Worm (Caenorhabditis elegans) whole organism, L3 larva: ENCODE data around the gene itsn-1.
"Not testable (repeated sequence)": the region's sequence is repeated elsewhere in the genome, so short reads cannot be mapped to it uniquely, and the experiment has no call there.

Experiments
- R02D3.7 ChIP-seq: fragments of 150-350 bp; optimal IDR thresholded peaks from 2 replicates; lab custom pipeline; 2014; ENCODE audit warnings: missing biosample characterization, missing genetic modification characterization
- ceh-16 ChIP-seq: sonication (generic microtip); optimal IDR thresholded peaks from 2 replicates; lab custom pipeline; 2017; ENCODE audit warnings: missing biosample characterization, missing genetic modification characterization
- ceh-82 ChIP-seq: fragments of 150-350 bp; optimal IDR thresholded peaks from 2 replicates; lab custom pipeline; 2014; ENCODE audit warnings: missing biosample characterization, missing genetic modification characterization
- elt-3 ChIP-seq, 3 experiments: fragments of 150-350 bp in 1 of 3; sonication (generic microtip) in 2 of 3; optimal IDR thresholded peaks; 2 replicates in 2 of 3; 4 replicates in 1 of 3; lab custom pipeline; 2014 to 2017; ENCODE audit warnings: missing biosample characterization in 3 of 3, missing genetic modification characterization in 3 of 3
- nhr-28 ChIP-seq: fragments of 150-350 bp; optimal IDR thresholded peaks from 2 replicates; lab custom pipeline; 2014; ENCODE audit warnings: missing biosample characterization, missing genetic modification characterization
- nhr-76 ChIP-seq: fragments of 150-350 bp; sonication (generic microtip); optimal IDR thresholded peaks from 5 replicates; lab custom pipeline; 2014; ENCODE audit warnings: missing biosample characterization, missing genetic modification characterization

- not testable (repeated sequence) for TF ChIP-seq R02D3.7 (tag; lab: Kevin White, UChicago); nhr-28 (tag; lab: Kevin White, UChicago); ceh-16 (tag; lab: Kevin White, UChicago); ceh-82 (tag; lab: Kevin White, UChicago); nhr-76 (tag; lab: Kevin White, UChicago); elt-3 (tag; optimal IDR thresholded peaks at IDR 0.05; lab: Kevin White, UChicago)
Measured at ce11 chrIV:17165734-17166133, 46.3 kb downstream of the itsn-1 start, which contains the start of gene skr-8.
